Worm (Caenorhabditis elegans): Measurements from ENCODE around the gene H14N18.2.
"Not testable (repeated sequence)": the region's sequence is repeated elsewhere in the genome, so short reads cannot be mapped to it uniquely, and the experiment has no call there.

H14N18.2 gene

DNA sequence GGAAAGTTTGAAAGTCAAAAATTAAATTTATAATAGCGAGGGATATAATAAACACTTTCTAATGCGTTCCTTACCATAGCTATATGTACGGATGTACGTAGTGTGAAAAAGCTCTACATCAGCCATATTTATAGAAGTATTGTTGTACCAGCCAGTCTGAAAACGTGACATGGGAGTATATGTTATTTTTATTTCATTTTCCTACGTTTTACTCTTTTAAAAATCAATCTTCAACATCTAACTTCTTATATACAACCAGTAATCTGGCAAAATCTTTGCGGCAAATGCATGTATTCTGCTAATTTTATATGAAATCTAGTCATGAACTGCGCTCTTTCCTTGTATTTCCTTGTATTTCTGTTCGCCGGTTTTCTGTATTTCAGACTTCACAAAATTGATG is at the start of gene H14N18.2:
H14N18.2 (plus strand) TSS at position 301 of the 400 bp plus-strand sequence.
- TF ChIP-seq daf-8 (GFP tag; IDR thresholded peaks at IDR 0.05) (no peak), nhr-77 (tag; optimal IDR thresholded peaks at IDR 0.05) (no peak), egl-43 (GFP tag; IDR thresholded peaks at IDR 0.05) (no peak)

ce11 chrV:8897942-8898419 is 34.4 kb upstream of the H14N18.2 start, which contains the start of the genes his-17 and his-18:
TSS of gene his-17 (minus strand) at chrV:8897992.
TSS of gene his-18 (plus strand) at chrV:8898228.
- not testable (repeated sequence) for TF ChIP-seq snpc-1.2 (GFP tag; IDR thresholded peaks at IDR 0.05); lin-1 (GFP tag; IDR thresholded peaks at IDR 0.05); pqm-1 (tag; optimal IDR thresholded peaks at IDR 0.05)

ce11 chrV:8898756-8899155 is 33.7 kb upstream of the H14N18.2 start, which contains the start of gene frpr-13:
TSS of gene frpr-13 (plus strand) at chrV:8899056.
- TF ChIP-seq ztf-11 (tag; optimal IDR thresholded peaks at IDR 0.05), result no peak
- no peak for TF ChIP-seq daf-8 (GFP tag; IDR thresholded peaks at IDR 0.05)
- TF ChIP-seq ceh-82 (tag; optimal IDR thresholded peaks at IDR 0.05), result no peak
- TF ChIP-seq Y105C5A.15 (GFP tag; IDR thresholded peaks at IDR 0.05), result no peak
- TF ChIP-seq nhr-48 (tag; optimal IDR thresholded peaks at IDR 0.05), result no peak
- TF ChIP-seq nhr-111 (GFP tag; optimal IDR thresholded peaks at IDR 0.05), result no peak
- no peak for TF ChIP-seq dve-1 (tag; optimal IDR thresholded peaks at IDR 0.05; ENCODE audit: insufficient read depth)
- no peak for TF ChIP-seq hlh-30 (tag; optimal IDR thresholded peaks at IDR 0.05; ENCODE audit: insufficient read depth)
- TF ChIP-seq nhr-237 (tag; optimal IDR thresholded peaks at IDR 0.05), result no peak
- TF ChIP-seq F44E2.7 (GFP tag; IDR thresholded peaks at IDR 0.05), result no peak
- no peak for TF ChIP-seq tag-97 (GFP tag; IDR thresholded peaks at IDR 0.05)
- TF ChIP-seq zip-2 (tag; optimal IDR thresholded peaks at IDR 0.05), result no peak
- TF ChIP-seq R02D3.7 (tag; optimal IDR thresholded peaks at IDR 0.05), result no peak

- TF ChIP-seq mxl-2 (GFP tag; conservative IDR thresholded peaks at IDR 0.05) (no peak), nhr-28 (tag; optimal IDR thresholded peaks at IDR 0.05) (no peak), hlh-30 (tag; optimal IDR thresholded peaks at IDR 0.05; ENCODE audit: insufficient read depth) (no peak), lin-38 (GFP tag; IDR thresholded peaks at IDR 0.05) (no peak), nhr-76 (tag; optimal IDR thresholded peaks at IDR 0.05) (no peak), T20F7.1 (GFP tag; optimal IDR thresholded peaks at IDR 0.05) (no peak), cey-2 (tag; optimal IDR thresholded peaks at IDR 0.05; ENCODE audit: borderline replicate concordance, insufficient read depth) (no peak), zag-1 (tag; optimal IDR thresholded peaks at IDR 0.05) (no peak), D1046.2 (GFP tag; IDR thresholded peaks at IDR 0.05) (no peak), saeg-2 (GFP tag; IDR thresholded peaks at IDR 0.05) (no peak), mep-1 (tag; optimal IDR thresholded peaks at IDR 0.05) (no peak), Y105C5A.15 (GFP tag; IDR thresholded peaks at IDR 0.05) (no peak), daf-8 (GFP tag; IDR thresholded peaks at IDR 0.05) (no peak), gei-8 (GFP tag; optimal IDR thresholded peaks at IDR 0.05) (no peak), mxl-3 (GFP tag; optimal IDR thresholded peaks at IDR 0.05) (no peak), ceh-20 (GFP tag; IDR thresholded peaks at IDR 0.05) (no peak), unc-39 (tag; optimal IDR thresholded peaks at IDR 0.05) (no peak)
Measured at ce11 chrV:8902697-8903096, 29.7 kb upstream of the H14N18.2 start, which contains the start of gene frpr-12. TSS of gene frpr-12 (plus strand) at chrV:8902997.

ce11 chrV:8903916-8904315 is 28.5 kb upstream of the H14N18.2 start:
- TF ChIP-seq hlh-11 (tag; optimal IDR thresholded peaks at IDR 0.05) (no peak), aha-1 (tag) (peak; percentile 63)

All from whole organism, L4 larva.